Worm (Caenorhabditis elegans) whole organism, L3 larva: Measurements from ENCODE around the gene pros-1.
A peak's percentile ranks its signal among the peaks of the same experiment; 100 is the strongest.

ENCODE experiments used
- R02D3.7 ChIP-seq: fragments of 150-350 bp; optimal IDR thresholded peaks from 2 replicates; lab custom pipeline; 2014; ENCODE audit warnings: missing biosample characterization, missing genetic modification characterization
- ZK546.5 ChIP-seq: sonication (generic microtip); optimal IDR thresholded peaks from 2 replicates; lab custom pipeline; 2017; ENCODE audit warnings: missing biosample characterization, missing genetic modification characterization
- aly-2 ChIP-seq: fragments of 150-350 bp; optimal IDR thresholded peaks from 2 replicates; lab custom pipeline; 2014; ENCODE audit warnings: missing biosample characterization, missing genetic modification characterization
- ama-1 ChIP-seq: fragments of 150-350 bp; optimal IDR thresholded peaks from 2 replicates; lab custom pipeline; 2018
- ceh-16 ChIP-seq: sonication (generic microtip); optimal IDR thresholded peaks from 2 replicates; lab custom pipeline; 2017; ENCODE audit warnings: missing biosample characterization, missing genetic modification characterization
- ceh-28 ChIP-seq: fragments of 150-350 bp; optimal IDR thresholded peaks from 2 replicates; lab custom pipeline; 2014; ENCODE audit warnings: missing biosample characterization, missing genetic modification reagents, missing genetic modification characterization
- ceh-82 ChIP-seq: fragments of 150-350 bp; optimal IDR thresholded peaks from 2 replicates; lab custom pipeline; 2014; ENCODE audit warnings: missing biosample characterization, missing genetic modification characterization
- ceh-9 ChIP-seq: sonication (generic microtip); optimal IDR thresholded peaks from 2 replicates; lab custom pipeline; 2018; ENCODE audit warnings: missing biosample characterization, missing genetic modification characterization
- daf-12 ChIP-seq: fragments of 150-350 bp; optimal IDR thresholded peaks from 2 replicates; lab custom pipeline; 2014; ENCODE audit warnings: missing biosample characterization, missing genetic modification reagents, missing genetic modification characterization
- egl-27 ChIP-seq: sonication (generic microtip); optimal IDR thresholded peaks from 4 replicates; lab custom pipeline; 2017; ENCODE audit warnings: missing biosample characterization, missing genetic modification reagents, missing genetic modification characterization
- egl-5 ChIP-seq: fragments of 150-350 bp; optimal IDR thresholded peaks from 2 replicates; lab custom pipeline; 2017; ENCODE audit warnings: missing biosample characterization, missing genetic modification reagents, missing genetic modification characterization, inconsistent platforms
- elt-1 ChIP-seq: fragments of 150-350 bp; optimal IDR thresholded peaks from 2 replicates; lab custom pipeline; 2014; ENCODE audit warnings: missing biosample characterization, missing genetic modification characterization
- elt-2 ChIP-seq: sonication (generic microtip); optimal IDR thresholded peaks from 2 replicates; lab custom pipeline; 2016; ENCODE audit warnings: missing genetic modification reagents, mild to moderate bottlenecking, missing genetic modification characterization, missing compliant biosample characterization
- elt-3 ChIP-seq, 3 experiments: fragments of 150-350 bp in 1 of 3; sonication (generic microtip) in 2 of 3; optimal IDR thresholded peaks; 2 replicates in 2 of 3; 4 replicates in 1 of 3; lab custom pipeline; 2014 to 2017; ENCODE audit warnings: missing biosample characterization in 3 of 3, missing genetic modification characterization in 3 of 3
- eor-1 ChIP-seq, 2 experiments: fragments of 150-350 bp; optimal IDR thresholded peaks; 2 replicates each; lab custom pipeline; 2014 to 2018; ENCODE audit warnings: missing biosample characterization in 2 of 2, missing genetic modification characterization in 2 of 2
- fkh-10 ChIP-seq: sonication (generic microtip); optimal IDR thresholded peaks from 2 replicates; lab custom pipeline; 2017; ENCODE audit warnings: missing biosample characterization, missing genetic modification reagents, missing genetic modification characterization
- fkh-2 ChIP-seq: fragments of 150-350 bp; optimal IDR thresholded peaks from 2 replicates; lab custom pipeline; 2014; ENCODE audit warnings: missing biosample characterization, missing genetic modification reagents, missing genetic modification characterization
- fos-1 ChIP-seq: fragments of 150-350 bp; optimal IDR thresholded peaks from 2 replicates; lab custom pipeline; 2014; ENCODE audit warnings: missing biosample characterization, missing genetic modification characterization
- hmg-11 ChIP-seq: sonication (generic microtip); optimal IDR thresholded peaks from 2 replicates; lab custom pipeline; 2016; ENCODE audit warnings: missing genetic modification characterization, missing compliant biosample characterization
- jun-1 ChIP-seq: fragments of 150-350 bp; optimal IDR thresholded peaks from 2 replicates; lab custom pipeline; 2014; ENCODE audit warnings: missing biosample characterization, missing genetic modification reagents, missing genetic modification characterization
- lin-15B ChIP-seq: fragments of 150-350 bp; optimal IDR thresholded peaks from 2 replicates; lab custom pipeline; 2014; ENCODE audit warnings: missing biosample characterization, missing genetic modification characterization
- lin-39 ChIP-seq: fragments of 150-350 bp; optimal IDR thresholded peaks from 2 replicates; lab custom pipeline; 2018; ENCODE audit warnings: missing biosample characterization, missing genetic modification reagents, missing genetic modification characterization
- lsy-12 ChIP-seq: sonication (generic microtip); optimal IDR thresholded peaks from 2 replicates; lab custom pipeline; 2016; ENCODE audit warnings: mild to moderate bottlenecking, missing genetic modification characterization, missing compliant biosample characterization
- mdl-1 ChIP-seq: fragments of 150-350 bp; optimal IDR thresholded peaks from 2 replicates; lab custom pipeline; 2014; ENCODE audit warnings: missing biosample characterization, missing genetic modification characterization
- mml-1 ChIP-seq: fragments of 150-350 bp; sonication (generic microtip); optimal IDR thresholded peaks from 3 replicates; lab custom pipeline; 2014; ENCODE audit warnings: missing biosample characterization, missing genetic modification characterization
- nfya-1 ChIP-seq: sonication (generic microtip); optimal IDR thresholded peaks from 2 replicates; lab custom pipeline; 2017; ENCODE audit warnings: missing genetic modification characterization, mild to moderate bottlenecking, missing compliant biosample characterization, antibody characterized with exemption, moderate library complexity; ENCODE audit not compliant: insufficient read depth
- nhr-11 ChIP-seq: fragments of 150-350 bp; optimal IDR thresholded peaks from 2 replicates; lab custom pipeline; 2014; ENCODE audit warnings: missing biosample characterization, missing genetic modification characterization
- nhr-12 ChIP-seq: fragments of 150-350 bp; optimal IDR thresholded peaks from 2 replicates; lab custom pipeline; 2014; ENCODE audit warnings: missing biosample characterization, missing genetic modification characterization
- nhr-23 ChIP-seq: fragments of 150-350 bp; optimal IDR thresholded peaks from 2 replicates; lab custom pipeline; 2014; ENCODE audit warnings: missing biosample characterization, missing genetic modification reagents, missing genetic modification characterization
- nhr-237 ChIP-seq: fragments of 150-350 bp; optimal IDR thresholded peaks from 2 replicates; lab custom pipeline; 2014; ENCODE audit warnings: missing biosample characterization, missing genetic modification characterization
- nhr-25 ChIP-seq: sonication (generic microtip); optimal IDR thresholded peaks from 2 replicates; lab custom pipeline; 2017; ENCODE audit warnings: missing biosample characterization, missing genetic modification characterization
- nhr-28 ChIP-seq: fragments of 150-350 bp; optimal IDR thresholded peaks from 2 replicates; lab custom pipeline; 2014; ENCODE audit warnings: missing biosample characterization, missing genetic modification characterization
- nhr-43 ChIP-seq: sonication (generic microtip); optimal IDR thresholded peaks from 2 replicates; lab custom pipeline; 2016; ENCODE audit warnings: mild to moderate bottlenecking, missing genetic modification characterization, missing compliant biosample characterization; ENCODE audit not compliant: poor library complexity, severe bottlenecking
- nhr-67 ChIP-seq: fragments of 150-350 bp; optimal IDR thresholded peaks from 2 replicates; lab custom pipeline; 2014; ENCODE audit warnings: missing biosample characterization, missing genetic modification characterization
- nhr-76 ChIP-seq: fragments of 150-350 bp; sonication (generic microtip); optimal IDR thresholded peaks from 5 replicates; lab custom pipeline; 2014; ENCODE audit warnings: missing biosample characterization, missing genetic modification characterization
- nhr-77 ChIP-seq: fragments of 150-350 bp; optimal IDR thresholded peaks from 2 replicates; lab custom pipeline; 2014; ENCODE audit warnings: missing biosample characterization, missing genetic modification characterization
- pha-4 ChIP-seq: fragments of 150-350 bp; optimal IDR thresholded peaks from 2 replicates; lab custom pipeline; 2014; ENCODE audit warnings: missing biosample characterization, missing genetic modification reagents, missing genetic modification characterization
- pqm-1 ChIP-seq: fragments of 150-350 bp; optimal IDR thresholded peaks from 2 replicates; lab custom pipeline; 2017; ENCODE audit warnings: missing biosample characterization, missing genetic modification characterization, inconsistent platforms
- sea-2 ChIP-seq: fragments of 150-350 bp; sonication (generic microtip); optimal IDR thresholded peaks from 4 replicates; lab custom pipeline; 2014; ENCODE audit warnings: missing biosample characterization, missing genetic modification reagents, missing genetic modification characterization
- skn-1 ChIP-seq: fragments of 150-350 bp; optimal IDR thresholded peaks from 2 replicates; lab custom pipeline; 2014; ENCODE audit warnings: missing biosample characterization, missing genetic modification characterization
- snpc-4 ChIP-seq: fragments of 150-350 bp; optimal IDR thresholded peaks from 2 replicates; lab custom pipeline; 2014; ENCODE audit warnings: missing biosample characterization, missing genetic modification characterization
- tbx-2 ChIP-seq: sonication (generic microtip); optimal IDR thresholded peaks from 2 replicates; lab custom pipeline; 2016; ENCODE audit warnings: mild to moderate bottlenecking, missing genetic modification characterization, missing compliant biosample characterization
- unc-39 ChIP-seq: sonication (generic microtip); optimal IDR thresholded peaks from 4 replicates; lab custom pipeline; 2017; ENCODE audit warnings: missing biosample characterization, missing genetic modification characterization
- unc-62 ChIP-seq: fragments of 150-350 bp; sonication (generic microtip); optimal IDR thresholded peaks from 4 replicates; lab custom pipeline; 2014; ENCODE audit warnings: missing biosample characterization, missing genetic modification reagents, missing genetic modification characterization
- zag-1 ChIP-seq: fragments of 150-350 bp; optimal IDR thresholded peaks from 2 replicates; lab custom pipeline; 2014; ENCODE audit warnings: missing biosample characterization, missing genetic modification characterization
- ztf-11 ChIP-seq: fragments of 150-350 bp; optimal IDR thresholded peaks from 2 replicates; lab custom pipeline; 2014; ENCODE audit warnings: missing biosample characterization, missing genetic modification characterization
- ztf-4 ChIP-seq: fragments of 150-350 bp; optimal IDR thresholded peaks from 2 replicates; lab custom pipeline; 2014; ENCODE audit warnings: missing biosample characterization, missing genetic modification characterization

Gene pros-1

ce11 chrIII:8085355-8085754, 18.3 kb downstream of the pros-1 start, which contains the start of the genes K06H7.7 and grp-1:
Gene K06H7.7, minus strand, starts transcription at chrIII:8085475.
Gene grp-1, plus strand, starts transcription at chrIII:8085705.
- TF ChIP-seq elt-1 (tag; lab: Kevin White, UChicago) (no peak), fkh-10 (GFP tag; lab: Kevin White, UChicago) (no peak), mml-1 (tag; lab: Kevin White, UChicago) (no peak), nhr-43 (peak; percentile 49), nhr-11 (no peak), eor-1 (tag; optimal IDR thresholded peaks at IDR 0.05; lab: Kevin White, UChicago) (no peak), sea-2 (GFP tag; lab: Kevin White, UChicago) (no peak), mdl-1 (tag; lab: Kevin White, UChicago) (no peak), nhr-23 (tag; lab: Kevin White, UChicago) (peak; percentile 81), fos-1 (tag; lab: Kevin White, UChicago) (no peak), ceh-28 (tag; lab: Kevin White, UChicago) (no peak), zag-1 (no peak), lin-39 (tag; lab: Kevin White, UChicago) (no peak), tbx-2 (tag; lab: Kevin White, UChicago) (no peak), elt-3 (tag; optimal IDR thresholded peaks at IDR 0.05; lab: Kevin White, UChicago) (no peak), ama-1 (lab: Kevin White, UChicago) (no peak), pqm-1 (tag; lab: Kevin White, UChicago) (no peak), ZK546.5 (tag; lab: Kevin White, UChicago) (no peak), snpc-4 (tag; lab: Kevin White, UChicago) (no peak), fkh-2 (tag; lab: Kevin White, UChicago) (no peak), ztf-4 (tag; lab: Kevin White, UChicago) (no peak), nhr-67 (tag; lab: Kevin White, UChicago) (no peak), ceh-9 (no peak), nhr-28 (tag; lab: Kevin White, UChicago) (no peak), lsy-12 (tag; lab: Kevin White, UChicago) (no peak), ztf-11 (tag; lab: Kevin White, UChicago) (no peak), daf-12 (no peak), egl-27 (no peak), nhr-237 (tag; lab: Kevin White, UChicago) (no peak), nhr-76 (no peak), hmg-11 (tag; lab: Kevin White, UChicago) (no peak), elt-2 (tag; lab: Kevin White, UChicago) (no peak), egl-5 (tag; lab: Kevin White, UChicago) (peak; percentile 56), ceh-82 (tag; lab: Kevin White, UChicago) (no peak), nhr-12 (tag; lab: Kevin White, UChicago) (no peak), skn-1 (tag; lab: Kevin White, UChicago) (no peak), pha-4 (tag; lab: Kevin White, UChicago) (peak; percentile 71), lin-15B (tag; lab: Kevin White, UChicago) (peak; percentile 73), unc-39 (tag; lab: Kevin White, UChicago) (no peak), nhr-25 (peak; percentile 21), nfya-1 (tag; lab: Kevin White, UChicago) (peak; percentile 72), aly-2 (tag; lab: Kevin White, UChicago) (no peak), nhr-77 (tag; lab: Kevin White, UChicago) (no peak), R02D3.7 (tag; lab: Kevin White, UChicago) (no peak), unc-62 (GFP tag; lab: Kevin White, UChicago) (no peak), jun-1 (tag; lab: Kevin White, UChicago) (no peak), ceh-16 (tag; lab: Kevin White, UChicago) (no peak)
- TF ChIP-seq, all 47 proteins: peak for 7
